Worm (Caenorhabditis elegans): ENCODE measurements around the gene B0024.13.

DNA sequence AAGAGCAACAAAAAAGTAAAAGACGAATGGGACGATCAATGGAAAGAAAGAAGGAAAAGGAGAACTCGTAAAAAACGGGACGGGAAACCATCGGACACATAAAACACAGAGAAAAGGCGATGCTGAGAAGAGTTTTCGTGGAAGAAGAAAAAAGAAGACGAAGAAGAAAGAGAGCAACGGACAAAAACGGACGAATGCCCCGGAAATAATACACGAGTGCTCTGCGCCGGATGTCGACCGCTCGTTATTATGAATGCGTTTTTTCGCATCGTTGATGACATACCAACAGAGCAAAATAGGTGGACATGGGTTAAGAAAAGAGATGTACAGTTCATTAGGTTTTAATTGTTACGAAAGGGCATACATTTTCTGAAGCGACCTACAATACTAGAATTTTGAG lies 44.9 kb upstream of the B0024.13 start, which contains the start of gene Y22F5A.11:
- TF ChIP-seq dao-5 (tag; optimal IDR thresholded peaks at IDR 0.05) (no peak), him-1 (tag; optimal IDR thresholded peaks at IDR 0.05) (no peak)

All from whole organism, L4/young adult.